Worm (Caenorhabditis elegans) whole organism, L1 larva: ENCODE data around the gene M106.3.

Source experiments
- aha-1 ChIP-seq: fragments of 150-350 bp; optimal IDR thresholded peaks from 2 replicates; lab custom pipeline; 2014; ENCODE audit warnings: missing biosample characterization, missing genetic modification characterization
- ceh-8 ChIP-seq: fragments of 200-800 bp; sonication (Bioruptor generic); optimal IDR thresholded peaks from 2 replicates; lab custom pipeline; 2018; ENCODE audit warnings: mild to moderate bottlenecking, missing genetic modification characterization, moderate library complexity, missing compliant biosample characterization
- fkh-8 ChIP-seq: sonication (generic microtip); optimal IDR thresholded peaks from 2 replicates; lab custom pipeline; 2016; ENCODE audit warnings: mild to moderate bottlenecking, missing genetic modification characterization, missing compliant biosample characterization
- mep-1 ChIP-seq: fragments of 150-350 bp; optimal IDR thresholded peaks from 2 replicates; lab custom pipeline; 2014; ENCODE audit warnings: missing biosample characterization, missing genetic modification characterization
- nhr-28 ChIP-seq: fragments of 150-350 bp; optimal IDR thresholded peaks from 2 replicates; lab custom pipeline; 2014; ENCODE audit warnings: missing biosample characterization, missing genetic modification characterization
- nhr-76 ChIP-seq: sonication (generic microtip); optimal IDR thresholded peaks from 2 replicates; lab custom pipeline; 2017; ENCODE audit warnings: missing biosample characterization, missing genetic modification characterization
- unc-62 ChIP-seq: fragments of 150-350 bp; optimal IDR thresholded peaks from 2 replicates; lab custom pipeline; 2014; ENCODE audit warnings: missing biosample characterization, missing genetic modification reagents, missing genetic modification characterization
- unc-86 ChIP-seq: sonication (generic microtip); optimal IDR thresholded peaks from 2 replicates; lab custom pipeline; 2016; ENCODE audit warnings: missing genetic modification characterization, missing compliant biosample characterization

ce11 chrII:10860840-10861239, at the start of gene M106.3:
- TF ChIP-seq nhr-28 (tag; lab: Kevin White, UChicago) (no peak), fkh-8 (tag; lab: Kevin White, UChicago) (no peak), aha-1 (tag; lab: Kevin White, UChicago) (no peak), unc-62 (no peak), nhr-76 (no peak), unc-86 (tag; lab: Kevin White, UChicago) (no peak), mep-1 (tag; lab: Kevin White, UChicago) (no peak), ceh-8 (GFP tag; lab: Kevin White, UChicago) (no peak)
